Fruit fly (Drosophila melanogaster): ENCODE results near the gene z.
A peak's percentile ranks its signal among the peaks of the same experiment; 100 is the strongest.

The z gene

DNA sequence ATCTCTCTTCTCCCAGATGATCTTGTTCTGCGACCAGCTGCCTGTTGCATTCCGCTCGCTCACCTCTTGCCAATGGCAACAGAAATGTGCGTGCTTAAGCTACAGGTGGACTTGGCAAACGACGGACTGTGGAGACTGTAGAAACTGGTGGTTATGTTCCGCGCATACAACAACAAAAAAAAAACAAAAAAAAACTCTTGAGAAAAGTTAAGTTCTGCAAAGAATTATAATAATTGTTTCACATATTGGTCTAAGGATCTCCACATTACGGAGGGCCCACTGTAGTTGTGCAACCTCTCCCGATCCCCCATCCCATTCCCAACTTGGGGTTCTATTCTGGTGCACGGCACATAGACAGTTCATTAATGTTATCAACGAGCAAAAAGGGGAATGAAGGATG, 21.0 kb downstream of the z start (continued):
- peak; percentile 79 for TF ChIP-seq gem (tag; optimal IDR thresholded peaks at IDR 0.05)
- TF ChIP-seq TFAM (GFP tag; optimal IDR thresholded peaks at IDR 0.05), result no peak
- TF ChIP-seq br (optimal IDR thresholded peaks at IDR 0.05), result no peak
- peak; percentile 46 for TF ChIP-seq fd64A (GFP tag; optimal IDR thresholded peaks at IDR 0.05)
- TF ChIP-seq CG15514 (GFP tag; optimal IDR thresholded peaks at IDR 0.05), result no peak
- no peak for TF ChIP-seq repo (GFP tag; optimal IDR thresholded peaks at IDR 0.05)
- TF ChIP-seq CG10543 (GFP tag; optimal IDR thresholded peaks at IDR 0.05), result no peak
- TF ChIP-seq crp (GFP tag; optimal IDR thresholded peaks at IDR 0.05), result no peak
- peak; percentile 65 for TF ChIP-seq MTF-1 (GFP tag; optimal IDR thresholded peaks at IDR 0.05; ENCODE audit: borderline replicate concordance)
- peak; percentile 78 for TF ChIP-seq btn (GFP tag; optimal IDR thresholded peaks at IDR 0.05)
- peak; percentile 63 for TF ChIP-seq sqz (GFP tag; optimal IDR thresholded peaks at IDR 0.05)
- TF ChIP-seq NC2α (GFP tag; optimal IDR thresholded peaks at IDR 0.05), result peak; percentile 64
- TF ChIP-seq CG10431 (GFP tag; optimal IDR thresholded peaks at IDR 0.05), result peak; percentile 56
- TF ChIP-seq jigr1 (GFP tag; IDR thresholded peaks at IDR 0.05), result peak; percentile 35; the same call in 1 of the 3 replicates
- peak; percentile 31 for TF ChIP-seq CG12236 (GFP tag; optimal IDR thresholded peaks at IDR 0.05)
- TF ChIP-seq Antp (GFP tag; optimal IDR thresholded peaks at IDR 0.05), result peak; percentile 75
- peak; percentile 82 for TF ChIP-seq Blimp-1 (GFP tag; optimal IDR thresholded peaks at IDR 0.05)
- no peak for TF ChIP-seq knrl (GFP tag; IDR thresholded peaks at IDR 0.05; ENCODE audit: partially characterized antibody)
- TF ChIP-seq jumu (GFP tag; optimal IDR thresholded peaks at IDR 0.05), result peak; percentile 79
- peak; percentile 69 for TF ChIP-seq sens-2 (GFP tag; IDR thresholded peaks at IDR 0.05)
- TF ChIP-seq Mrtf (GFP tag; IDR thresholded peaks at IDR 0.05), result peak; percentile 77
- peak; percentile 78 for TF ChIP-seq ranshi (GFP tag; IDR thresholded peaks at IDR 0.05)
- TF ChIP-seq CG9727 (GFP tag; optimal IDR thresholded peaks at IDR 0.05), result peak; percentile 82
- peak; percentile 39 for TF ChIP-seq Bdp1 (GFP tag; optimal IDR thresholded peaks at IDR 0.05)
- TF ChIP-seq Oli (tag; optimal IDR thresholded peaks at IDR 0.05), result peak; percentile 73
- TF ChIP-seq Neu2 (GFP tag; optimal IDR thresholded peaks at IDR 0.05; ENCODE audit: borderline replicate concordance), result no peak
- peak; percentile 82 for TF ChIP-seq CG33557 (GFP tag; optimal IDR thresholded peaks at IDR 0.05)
- peak; percentile 76 for TF ChIP-seq H2.0 (GFP tag; IDR thresholded peaks at IDR 0.05)
- no peak for TF ChIP-seq Tbp (GFP tag; optimal IDR thresholded peaks at IDR 0.05)
- TF ChIP-seq HLH54F (GFP tag; optimal IDR thresholded peaks at IDR 0.05), result peak; percentile 37
- no peak for TF ChIP-seq CG13296 (GFP tag; optimal IDR thresholded peaks at IDR 0.05)
- peak; percentile 78 for TF ChIP-seq fd96Cb (tag; optimal IDR thresholded peaks at IDR 0.05)
- TF ChIP-seq HmgZ (tag; optimal IDR thresholded peaks at IDR 0.05), result peak; percentile 7
- peak; percentile 53 for TF ChIP-seq lab (GFP tag; optimal IDR thresholded peaks at IDR 0.05)
- peak; percentile 47; the same call in 1 of the 2 replicates for TF ChIP-seq stc (GFP tag; IDR thresholded peaks at IDR 0.05)
- peak; percentile 90 for TF ChIP-seq CG15696 (tag; optimal IDR thresholded peaks at IDR 0.05)
- TF ChIP-seq CG4617 (GFP tag; optimal IDR thresholded peaks at IDR 0.05; ENCODE audit: borderline replicate concordance), result no peak
- peak; percentile 79 for TF ChIP-seq CG17361 (GFP tag; IDR thresholded peaks at IDR 0.05)
- TF ChIP-seq CG32772 (GFP tag; IDR thresholded peaks at IDR 0.05), result peak; percentile 82
- TF ChIP-seq grau (tag; optimal IDR thresholded peaks at IDR 0.05), result peak; percentile 94
- peak; percentile 77 for TF ChIP-seq Sox102F (GFP tag; optimal IDR thresholded peaks at IDR 0.05)
- TF ChIP-seq GATAe (GFP tag; conservative IDR thresholded peaks at IDR 0.05), result no peak
- no peak for TF ChIP-seq zf30C (GFP tag; optimal IDR thresholded peaks at IDR 0.05)
- peak; percentile 54 for TF ChIP-seq twi (tag; optimal IDR thresholded peaks at IDR 0.05)
- TF ChIP-seq her (GFP tag; optimal IDR thresholded peaks at IDR 0.05), result peak; percentile 5
- TF ChIP-seq unc-4 (GFP tag; IDR thresholded peaks at IDR 0.05; ENCODE audit: partially characterized antibody), result no peak
- TF ChIP-seq CG16779 (GFP tag; IDR thresholded peaks at IDR 0.05), result no peak
- TF ChIP-seq CG17802 (tag; optimal IDR thresholded peaks at IDR 0.05), result peak; percentile 28
- TF ChIP-seq pho (GFP tag; optimal IDR thresholded peaks at IDR 0.05), result no peak
- peak; percentile 67 for TF ChIP-seq CG6254 (GFP tag; optimal IDR thresholded peaks at IDR 0.05)
- TF ChIP-seq wdn (GFP tag; IDR thresholded peaks at IDR 0.05), result no peak
